Fruit fly (Drosophila melanogaster) whole organism, wandering third instar larva: ENCODE results near the gene Nep3.
"Not testable (repeated sequence)": the region's sequence is repeated elsewhere in the genome, so short reads cannot be mapped to it uniquely, and the experiment has no call there.

Experiments used
- CG9705 ChIP-seq: fragments of 200-800 bp; sonication (Bioruptor generic); optimal IDR thresholded peaks from 2 replicates; lab custom pipeline; 2018; ENCODE audit warnings: missing biosample characterization, mild to moderate bottlenecking, missing genetic modification characterization
- Dfd ChIP-seq: fragments of >200 bp; optimal IDR thresholded peaks from 2 replicates; lab custom pipeline; 2017; ENCODE audit warnings: missing biosample characterization, missing genetic modification characterization
- Jra ChIP-seq: sonication (Bioruptor generic); optimal IDR thresholded peaks from 2 replicates; lab custom pipeline; 2016; ENCODE audit warnings: missing biosample characterization, missing genetic modification characterization
- OdsH ChIP-seq: fragments of 200-800 bp; sonication (Bioruptor generic); optimal IDR thresholded peaks from 2 replicates; lab custom pipeline; 2016; ENCODE audit warnings: missing biosample characterization, mild to moderate bottlenecking, missing genetic modification characterization
- Sp1 ChIP-seq: fragments of 200-800 bp; sonication (Bioruptor generic); optimal IDR thresholded peaks from 3 replicates; lab custom pipeline; 2019; ENCODE audit warnings: missing biosample characterization, mild to moderate bottlenecking, missing genetic modification characterization, moderate library complexity
- br ChIP-seq: fragments of 200-800 bp; sonication (Bioruptor generic); optimal IDR thresholded peaks from 2 replicates; lab custom pipeline; 2016; ENCODE audit warnings: missing biosample characterization, missing genetic modification characterization
- brk ChIP-seq: fragments of 200-800 bp; sonication (Bioruptor generic); optimal IDR thresholded peaks from 2 replicates; lab custom pipeline; 2016; ENCODE audit warnings: missing biosample characterization, mild to moderate bottlenecking, missing genetic modification characterization
- fru ChIP-seq: fragments of 200-800 bp; sonication (Bioruptor generic); optimal IDR thresholded peaks from 3 replicates; lab custom pipeline; 2016; ENCODE audit warnings: missing biosample characterization, mild to moderate bottlenecking, missing genetic modification characterization
- lola ChIP-seq: fragments of >200 bp; optimal IDR thresholded peaks from 2 replicates; lab custom pipeline; 2017; ENCODE audit warnings: missing biosample characterization, missing genetic modification characterization
- psq ChIP-seq: fragments of 200-800 bp; sonication (Bioruptor generic); optimal IDR thresholded peaks from 3 replicates; lab custom pipeline; 2017; ENCODE audit warnings: missing biosample characterization, mild to moderate bottlenecking, missing genetic modification characterization, moderate library complexity
- rgr ChIP-seq: fragments of 200-800 bp; sonication (Bioruptor generic); optimal IDR thresholded peaks from 3 replicates; lab custom pipeline; 2016; ENCODE audit warnings: missing biosample characterization, mild to moderate bottlenecking, missing genetic modification characterization
- sage ChIP-seq: fragments of 200-800 bp; sonication (Bioruptor generic); optimal IDR thresholded peaks from 2 replicates; lab custom pipeline; 2016; ENCODE audit warnings: missing biosample characterization, mild to moderate bottlenecking, missing genetic modification characterization

DNA sequence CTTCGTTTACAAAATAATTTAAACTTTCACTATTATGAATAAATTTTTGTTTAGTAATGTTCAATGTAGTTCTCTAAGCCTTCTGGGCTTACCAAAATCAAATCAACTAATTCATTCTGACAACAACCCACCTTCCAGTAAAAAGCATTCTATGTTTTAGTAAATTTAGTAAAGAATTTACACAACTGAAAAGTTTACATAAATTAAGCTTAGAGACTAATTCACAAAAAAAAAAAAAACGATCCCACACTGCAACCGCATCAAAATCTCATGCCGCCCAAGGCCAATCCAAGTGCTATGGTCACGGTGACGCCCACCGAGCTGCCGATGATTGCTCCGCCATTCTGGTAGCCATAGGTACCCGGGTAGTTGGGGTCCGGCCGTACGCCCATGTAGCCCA is 12.3 kb upstream of the Nep3 start, which contains the start of gene CG45493:
- not testable (repeated sequence) for TF ChIP-seq CG9705 (GFP tag; lab: Kevin White, UChicago); Sp1 (GFP tag; lab: Kevin White, UChicago); fru (GFP tag; lab: Kevin White, UChicago); psq (GFP tag; lab: Kevin White, UChicago); lola (GFP tag; lab: Kevin White, UChicago); br (GFP tag; lab: Kevin White, UChicago); rgr (GFP tag; lab: Kevin White, UChicago); Dfd (GFP tag; lab: Kevin White, UChicago); Jra; sage (GFP tag; lab: Kevin White, UChicago); brk; OdsH (GFP tag; lab: Kevin White, UChicago)
